Worm (Caenorhabditis elegans): ENCODE measurements around the gene F52H3.6.

- TF ChIP-seq elt-2 (tag; optimal IDR thresholded peaks at IDR 0.05) (no peak), nfya-1 (tag; optimal IDR thresholded peaks at IDR 0.05) (no peak), ceh-22 (tag; optimal IDR thresholded peaks at IDR 0.05) (no peak), sox-2 (GFP tag; IDR thresholded peaks at IDR 0.05) (no peak), pha-4 (tag; optimal IDR thresholded peaks at IDR 0.05) (no peak), pat-9 (tag; optimal IDR thresholded peaks at IDR 0.05) (no peak), unc-55 (GFP tag; optimal IDR thresholded peaks at IDR 0.05) (no peak), ama-1 (optimal IDR thresholded peaks at IDR 0.05) (no peak), sox-4 (tag; optimal IDR thresholded peaks at IDR 0.05) (no peak), T23F11.4 (GFP tag; optimal IDR thresholded peaks at IDR 0.05) (no peak), ceh-14 (tag; optimal IDR thresholded peaks at IDR 0.05) (no peak), K02D7.2 (tag; optimal IDR thresholded peaks at IDR 0.05) (no peak)
These were observed 12.6 kb upstream of the F52H3.6 start, which contains the start of gene ogr-2 for ce11 chrII:10040834-10041233.

Measured in whole organism, late embryonic.